Fruit fly (Drosophila melanogaster): Measurements from ENCODE around the gene CG18478.
"Not testable (repeated sequence)": the region's sequence is repeated elsewhere in the genome, so short reads cannot be mapped to it uniquely, and the experiment has no call there.

Gene CG18478

dm6 chr2L:15669874-15670273 lies at the start of gene CG18478:
CG18478 (plus strand) TSS chr2L:15670174.
- TF ChIP-seq topi (GFP tag; optimal IDR thresholded peaks at IDR 0.05); CG6792 (GFP tag; optimal IDR thresholded peaks at IDR 0.05); eg (GFP tag; IDR thresholded peaks at IDR 0.05): not testable (repeated sequence)

DNA sequence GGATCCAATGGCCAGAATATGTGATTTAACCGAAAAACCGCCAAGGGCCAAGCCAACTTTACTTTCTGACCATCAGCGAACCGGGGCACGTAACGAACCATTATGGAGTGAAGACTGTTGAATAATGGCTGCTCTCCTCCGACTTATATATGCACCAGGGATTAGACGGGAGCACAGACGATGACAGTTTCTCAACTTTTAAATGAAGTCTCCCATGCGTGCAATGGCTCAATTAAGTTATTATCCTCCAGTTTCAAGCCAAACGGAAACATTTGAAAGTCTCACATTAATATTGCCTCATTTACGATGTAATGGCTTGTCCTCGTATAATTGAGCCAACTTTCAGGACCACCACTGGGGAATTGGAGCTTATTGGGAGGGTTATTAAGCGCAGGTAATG lies 46.5 kb upstream of the CG18478 start, which contains the start of gene Or35a:
Or35a (minus strand) TSS at position 101 of the 400 bp plus-strand sequence.
- TF ChIP-seq Sox15 (GFP tag; optimal IDR thresholded peaks at IDR 0.05) (no peak), CG6808 (GFP tag; optimal IDR thresholded peaks at IDR 0.05) (no peak), Sox102F (GFP tag; optimal IDR thresholded peaks at IDR 0.05) (no peak), CG10669 (GFP tag; optimal IDR thresholded peaks at IDR 0.05) (no peak), svp (GFP tag) (no peak), CG6163 (GFP tag; IDR thresholded peaks at IDR 0.05) (no peak), CG15336 (GFP tag; IDR thresholded peaks at IDR 0.05) (no peak), Smox (GFP tag; optimal IDR thresholded peaks at IDR 0.05) (no peak), CG8319 (GFP tag; optimal IDR thresholded peaks at IDR 0.05) (no peak), Met (GFP tag; optimal IDR thresholded peaks at IDR 0.05) (no peak), CG34406 (GFP tag; optimal IDR thresholded peaks at IDR 0.05) (no peak), ss (GFP tag; optimal IDR thresholded peaks at IDR 0.05) (no peak), CG32006 (GFP tag; optimal IDR thresholded peaks at IDR 0.05) (no peak), CG31627 (GFP tag; optimal IDR thresholded peaks at IDR 0.05) (no peak), fd85E (GFP tag; optimal IDR thresholded peaks at IDR 0.05) (no peak), Ets96B (tag; optimal IDR thresholded peaks at IDR 0.05) (no peak), fd59A (GFP tag; optimal IDR thresholded peaks at IDR 0.05) (no peak), acj6 (GFP tag; optimal IDR thresholded peaks at IDR 0.05) (no peak), lz (GFP tag; optimal IDR thresholded peaks at IDR 0.05) (no peak), Lpt (GFP tag; optimal IDR thresholded peaks at IDR 0.05) (no peak)

DNA sequence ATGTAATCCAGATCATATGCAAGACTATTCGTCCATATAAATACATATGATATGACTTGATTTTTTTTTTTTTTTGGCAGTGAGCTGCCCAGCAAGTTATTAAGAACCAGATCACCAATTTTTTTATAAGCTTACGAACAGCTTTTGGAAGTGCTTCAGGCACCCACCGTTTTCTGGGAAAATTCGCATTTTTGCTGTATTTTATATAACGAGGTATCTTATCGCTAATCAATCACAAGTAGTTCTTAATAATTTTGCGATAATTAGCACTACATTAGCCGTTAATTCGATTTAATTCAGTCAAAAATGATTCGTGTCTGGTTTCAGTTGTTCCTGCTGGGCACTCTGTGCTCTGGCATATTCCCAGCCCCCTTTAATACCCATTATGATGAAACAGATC lies 41.6 kb upstream of the CG18478 start, which contains the start of gene CG7631:
CG7631 (plus strand) TSS at position 301 of the 400 bp plus-strand sequence.
- no peak for TF ChIP-seq Blimp-1 (GFP tag; optimal IDR thresholded peaks at IDR 0.05)
- no peak for TF ChIP-seq CG10631 (GFP tag; optimal IDR thresholded peaks at IDR 0.05)
- no peak for TF ChIP-seq CG4318 (GFP tag; optimal IDR thresholded peaks at IDR 0.05)
- TF ChIP-seq Hr38 (GFP tag; optimal IDR thresholded peaks at IDR 0.05), result no peak
- TF ChIP-seq CG1621 (tag; optimal IDR thresholded peaks at IDR 0.05), result no peak
- TF ChIP-seq fkh (GFP tag; optimal IDR thresholded peaks at IDR 0.05), result no peak
- no peak for TF ChIP-seq CG10669 (GFP tag; optimal IDR thresholded peaks at IDR 0.05)
- TF ChIP-seq CG6276 (GFP tag; optimal IDR thresholded peaks at IDR 0.05), result no peak
- TF ChIP-seq esn (GFP tag; optimal IDR thresholded peaks at IDR 0.05), result no peak

DNA sequence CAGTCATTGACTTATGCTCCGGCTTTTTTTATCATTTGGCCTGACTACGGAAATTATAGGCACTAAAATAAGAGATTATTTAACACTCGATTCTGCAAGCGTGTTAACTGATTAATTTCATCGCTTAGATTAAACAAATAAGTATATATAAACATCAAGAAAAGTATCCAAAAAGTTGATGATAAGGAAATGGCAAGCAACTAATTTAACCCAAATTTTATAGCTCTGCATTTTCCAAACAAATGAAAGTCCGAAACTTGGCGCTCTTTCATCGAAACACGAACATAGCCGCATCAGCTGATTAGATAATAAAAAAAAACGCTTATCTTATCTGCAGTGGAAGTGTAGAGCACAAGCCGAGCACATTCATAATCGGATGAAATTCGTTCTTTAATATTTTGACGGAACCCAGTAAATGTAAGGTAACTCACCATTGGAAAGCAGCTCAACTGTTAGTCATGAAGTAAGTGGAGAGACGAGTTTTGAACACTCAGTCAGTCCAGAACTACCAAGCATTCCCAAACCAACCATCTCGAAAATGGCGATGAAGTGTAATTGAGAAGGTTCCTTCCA lies 40.3 kb upstream of the CG18478 start, which contains the start of gene CG18480:
CG18480 (plus strand) TSS at position 407 of the 573 bp plus-strand sequence.
- peak; percentile 54 for TF ChIP-seq Smox (GFP tag; optimal IDR thresholded peaks at IDR 0.05)
- peak; percentile 80 for TF ChIP-seq Eip78C (GFP tag)
- peak; percentile 56 for TF ChIP-seq lz (GFP tag; optimal IDR thresholded peaks at IDR 0.05)
- TF ChIP-seq OdsH (GFP tag; optimal IDR thresholded peaks at IDR 0.05), result no peak
- TF ChIP-seq CG9139 (GFP tag; optimal IDR thresholded peaks at IDR 0.05), result no peak
- TF ChIP-seq Sox14 (GFP tag; optimal IDR thresholded peaks at IDR 0.05), result peak; percentile 12
- peak; percentile 44 for TF ChIP-seq Ets21C (GFP tag; optimal IDR thresholded peaks at IDR 0.05)
- no peak for TF ChIP-seq CG15336 (GFP tag; IDR thresholded peaks at IDR 0.05)
- no peak for TF ChIP-seq fkh (GFP tag; optimal IDR thresholded peaks at IDR 0.05)
- peak; percentile 24 for TF ChIP-seq topi (GFP tag; optimal IDR thresholded peaks at IDR 0.05)
- TF ChIP-seq CG8119 (GFP tag; IDR thresholded peaks at IDR 0.05), result no peak
- TF ChIP-seq CG4318 (GFP tag; optimal IDR thresholded peaks at IDR 0.05), result no peak
- no peak for TF ChIP-seq CG11902 (GFP tag; optimal IDR thresholded peaks at IDR 0.05)
- no peak for TF ChIP-seq CG3032 (tag; optimal IDR thresholded peaks at IDR 0.05)
- TF ChIP-seq Ets96B (tag; optimal IDR thresholded peaks at IDR 0.05), result no peak
- peak; percentile 68 for TF ChIP-seq svp (GFP tag)
- TF ChIP-seq Met (GFP tag; optimal IDR thresholded peaks at IDR 0.05), result peak; percentile 44
- TF ChIP-seq CG6792 (GFP tag; optimal IDR thresholded peaks at IDR 0.05), result peak; percentile 21
- peak; percentile 53 for TF ChIP-seq CG31627 (GFP tag; optimal IDR thresholded peaks at IDR 0.05)
- no peak for TF ChIP-seq dac (GFP tag; optimal IDR thresholded peaks at IDR 0.05)
- no peak for TF ChIP-seq Gug (GFP tag; IDR thresholded peaks at IDR 0.05)
- no peak for TF ChIP-seq CG3919 (GFP tag; optimal IDR thresholded peaks at IDR 0.05)
- TF ChIP-seq eg (GFP tag; IDR thresholded peaks at IDR 0.05), result 0 out of 3 replicates have a peak, but pooled peaks have one; percentile 12
- peak; percentile 30 for TF ChIP-seq Sox102F (GFP tag; optimal IDR thresholded peaks at IDR 0.05)
- TF ChIP-seq CG10631 (GFP tag; optimal IDR thresholded peaks at IDR 0.05), result no peak
- TF ChIP-seq Hr39 (GFP tag; optimal IDR thresholded peaks at IDR 0.05), result peak; percentile 52
- TF ChIP-seq vri (GFP tag; optimal IDR thresholded peaks at IDR 0.05), result peak; percentile 87
- TF ChIP-seq CG16779 (tag; optimal IDR thresholded peaks at IDR 0.05), result no peak
